Fruit fly (Drosophila melanogaster) whole organism, prepupa: ENCODE results near the gene Osi16.

ENCODE experiments used
- CG15336 ChIP-seq: fragments of 200-800 bp; sonication (Bioruptor generic); IDR thresholded peaks from 2 replicates; pipeline ENCODE4 v1.3.6; 2022; ENCODE audit warnings: missing biosample characterization, missing genetic modification characterization
- CG32006 ChIP-seq: fragments of 200-800 bp; sonication (Bioruptor generic); optimal IDR thresholded peaks from 3 replicates; lab custom pipeline; 2017; ENCODE audit warnings: missing biosample characterization, mild to moderate bottlenecking, missing genetic modification characterization
- CG6854 ChIP-seq: fragments of 200-800 bp; sonication (Bioruptor generic); optimal IDR thresholded peaks from 2 replicates; lab custom pipeline; 2017; ENCODE audit warnings: missing biosample characterization, mild to moderate bottlenecking, missing genetic modification characterization
- Eip78C ChIP-seq: fragments of 200-800 bp; sonication (Bioruptor generic); peaks from one replicate; lab custom pipeline; 2016; ENCODE audit warnings: missing biosample characterization, missing genetic modification characterization
- Gug ChIP-seq: fragments of 200-800 bp; sonication (Bioruptor generic); IDR thresholded peaks from 2 replicates; pipeline ENCODE4 v1.3.6; 2022; ENCODE audit warnings: missing biosample characterization, missing genetic modification characterization
- achi ChIP-seq: fragments of 200-800 bp; sonication (Bioruptor generic); optimal IDR thresholded peaks from 3 replicates; lab custom pipeline; 2016; ENCODE audit warnings: missing biosample characterization, missing genetic modification characterization
- topi ChIP-seq: fragments of 200-800 bp; sonication (Bioruptor generic); optimal IDR thresholded peaks from 3 replicates; lab custom pipeline; 2016; ENCODE audit warnings: missing biosample characterization, missing genetic modification characterization

DNA sequence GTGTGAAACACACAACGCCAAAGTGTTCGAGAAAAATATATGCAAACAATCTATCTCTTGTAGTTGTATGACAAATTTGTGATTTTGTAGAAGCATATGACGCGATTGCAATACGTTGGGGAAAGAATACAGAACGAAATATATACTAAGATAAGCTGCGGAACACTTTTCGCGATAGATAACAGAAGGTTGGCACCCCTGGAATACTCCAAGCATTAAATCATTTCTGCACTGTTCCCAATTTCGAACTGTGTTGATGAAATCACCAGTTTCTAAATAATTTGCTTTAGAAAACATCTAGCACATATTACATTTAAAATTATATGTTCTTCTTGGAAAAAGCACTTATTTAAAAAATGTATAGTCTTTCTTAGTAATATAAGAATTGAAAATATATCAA lies 49.4 kb downstream of the Osi16 start:
- TF ChIP-seq achi (GFP tag; lab: Kevin White, UChicago) (no peak), CG6854 (GFP tag; lab: Kevin White, UChicago) (no peak), Eip78C (GFP tag; lab: Kevin White, UChicago) (no peak), CG32006 (GFP tag; lab: Kevin White, UChicago) (no peak), topi (GFP tag; lab: Kevin White, UChicago) (no peak), Gug (GFP tag; lab: Robert Waterston, UW) (no peak), CG15336 (no peak)
